Fruit fly (Drosophila melanogaster): ENCODE data around the gene Acp76A.
A peak's percentile ranks its signal among the peaks of the same experiment; 100 is the strongest.

The Acp76A gene

dm6 chr3L:19056857-19057324 is 5.1 kb upstream of the Acp76A start:
- no peak for TF ChIP-seq CG17801 (GFP tag; optimal IDR thresholded peaks at IDR 0.05; ENCODE audit: partially characterized antibody)

- TF ChIP-seq CG17801 (GFP tag; optimal IDR thresholded peaks at IDR 0.05; ENCODE audit: partially characterized antibody), result no peak
These were observed 3.2 kb upstream of the Acp76A start for dm6 chr3L:19055064-19055463.

- no peak for TF ChIP-seq CG17801 (GFP tag; optimal IDR thresholded peaks at IDR 0.05; ENCODE audit: partially characterized antibody)
These were observed 2.4 kb upstream of the Acp76A start for dm6 chr3L:19054266-19054665.

dm6 chr3L:19053339-19053818 is 1.6 kb upstream of the Acp76A start, which contains the start of gene CG43407:
Gene CG43407, minus strand, starts transcription at chr3L:19053389.
- no peak for TF ChIP-seq CG17801 (GFP tag; optimal IDR thresholded peaks at IDR 0.05; ENCODE audit: partially characterized antibody)

- no peak for TF ChIP-seq CG17801 (GFP tag; optimal IDR thresholded peaks at IDR 0.05; ENCODE audit: partially characterized antibody)
These were observed 1.9 kb downstream of the Acp76A start for dm6 chr3L:19049669-19050510.

- no peak for TF ChIP-seq CG17801 (GFP tag; optimal IDR thresholded peaks at IDR 0.05; ENCODE audit: partially characterized antibody)
These were observed 3.1 kb downstream of the Acp76A start for dm6 chr3L:19048761-19049160.

dm6 chr3L:19048257-19048656 is 3.6 kb downstream of the Acp76A start:
- TF ChIP-seq CG17801 (GFP tag; optimal IDR thresholded peaks at IDR 0.05; ENCODE audit: partially characterized antibody), result no peak

- TF ChIP-seq CG17801 (GFP tag; optimal IDR thresholded peaks at IDR 0.05; ENCODE audit: partially characterized antibody), result no peak
These were observed 5.3 kb downstream of the Acp76A start for dm6 chr3L:19046389-19047042.

- TF ChIP-seq CG17801 (GFP tag; optimal IDR thresholded peaks at IDR 0.05; ENCODE audit: partially characterized antibody), result peak; percentile 18
These were observed 6.4 kb downstream of the Acp76A start, which contains the start of gene nkd for dm6 chr3L:19045299-19046025. Gene nkd, minus strand, starts transcription at chr3L:19045449.

- TF ChIP-seq CG17801 (GFP tag; optimal IDR thresholded peaks at IDR 0.05; ENCODE audit: partially characterized antibody), result peak; percentile 67
These were observed 7.1 kb downstream of the Acp76A start for dm6 chr3L:19044589-19045298.

dm6 chr3L:19043464-19044034 is 8.3 kb downstream of the Acp76A start:
- TF ChIP-seq CG17801 (GFP tag; optimal IDR thresholded peaks at IDR 0.05; ENCODE audit: partially characterized antibody), result no peak

dm6 chr3L:19042501-19042900 is 9.3 kb downstream of the Acp76A start:
- TF ChIP-seq CG17801 (GFP tag; optimal IDR thresholded peaks at IDR 0.05; ENCODE audit: partially characterized antibody), result no peak

dm6 chr3L:19041665-19042385 is 10.0 kb downstream of the Acp76A start:
- no peak for TF ChIP-seq CG17801 (GFP tag; optimal IDR thresholded peaks at IDR 0.05; ENCODE audit: partially characterized antibody)

dm6 chr3L:19041161-19041560 is 10.7 kb downstream of the Acp76A start:
- TF ChIP-seq CG17801 (GFP tag; optimal IDR thresholded peaks at IDR 0.05; ENCODE audit: partially characterized antibody), result no peak

Data from ovary, adult (tissue).